Worm (Caenorhabditis elegans): ENCODE results near the gene F14H8.8.

DNA sequence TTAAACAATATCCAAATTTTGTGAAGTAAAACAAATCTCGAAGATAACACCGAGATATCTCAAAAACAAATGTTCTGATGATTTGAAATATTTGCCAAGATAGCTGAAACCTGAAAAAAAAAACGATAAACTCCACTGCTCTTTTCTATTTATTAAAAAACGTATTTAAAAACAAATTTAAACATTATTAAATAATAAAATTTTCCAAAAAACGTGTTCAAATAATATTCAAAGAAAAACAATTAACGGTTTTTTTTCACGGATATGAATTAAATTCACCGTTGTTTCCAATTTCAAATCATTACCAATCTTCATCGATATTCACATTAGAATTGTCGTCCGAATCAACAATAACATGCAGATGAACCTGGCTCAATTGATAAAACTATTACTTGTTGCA is 33.0 kb upstream of the F14H8.8 start, which contains the start of gene irld-14:
- TF ChIP-seq dao-5 (tag; optimal IDR thresholded peaks at IDR 0.05) (no peak), him-1 (tag; optimal IDR thresholded peaks at IDR 0.05) (no peak)
